Fruit fly (Drosophila melanogaster) whole organism, embryonic: Measurements from ENCODE around the gene Zaf1.

ENCODE experiments used
- CG10147 ChIP-seq: fragments of 200-800 bp; sonication (Bioruptor generic); optimal IDR thresholded peaks from 2 replicates; lab custom pipeline; 2019; ENCODE audit warnings: missing biosample characterization, mild to moderate bottlenecking, missing genetic modification characterization, moderate library complexity
- CG13287 ChIP-seq: fragments of 200-800 bp; sonication (Bioruptor generic); IDR thresholded peaks from 2 replicates; pipeline ENCODE4 v1.3.6; 2022; ENCODE audit warnings: missing biosample characterization, missing genetic modification characterization; ENCODE audit not compliant: partially characterized antibody
- CG14050 ChIP-seq: fragments of 200-800 bp; sonication (Bioruptor generic); IDR thresholded peaks from 3 replicates; pipeline ENCODE4 v1.3.6; 2022; ENCODE audit warnings: missing biosample characterization, missing genetic modification characterization
- CG18011 ChIP-seq: fragments of 200-800 bp; sonication (Bioruptor generic); optimal IDR thresholded peaks from 2 replicates; lab custom pipeline; 2017; ENCODE audit warnings: missing biosample characterization, missing genetic modification characterization, mild to moderate bottlenecking, moderate library complexity, missing genotype
- CG2199 ChIP-seq: fragments of 200-800 bp; sonication (Bioruptor generic); IDR thresholded peaks from 3 replicates; pipeline ENCODE4 v1.3.6; 2022; ENCODE audit warnings: missing biosample characterization, missing genetic modification characterization
- CG2202 ChIP-seq: fragments of 200-800 bp; sonication (Bioruptor generic); optimal IDR thresholded peaks from 2 replicates; lab custom pipeline; 2018; ENCODE audit warnings: missing biosample characterization, mild to moderate bottlenecking, missing genetic modification characterization
- CG3163 ChIP-seq: fragments of 200-800 bp; sonication (Bioruptor generic); optimal IDR thresholded peaks from 3 replicates; lab custom pipeline; 2016; ENCODE audit warnings: missing biosample characterization, missing genetic modification characterization
- CG6654 ChIP-seq: fragments of 200-800 bp; sonication (Bioruptor generic); optimal IDR thresholded peaks from 2 replicates; lab custom pipeline; 2017; ENCODE audit warnings: missing biosample characterization, mild to moderate bottlenecking, missing genetic modification characterization
- CG6683 ChIP-seq: fragments of 200-800 bp; sonication (Bioruptor generic); optimal IDR thresholded peaks from 2 replicates; lab custom pipeline; 2017; ENCODE audit warnings: missing biosample characterization, mild to moderate bottlenecking, missing genetic modification characterization, missing genetic modification reagents
- CG7839 ChIP-seq: fragments of 200-800 bp; sonication (Bioruptor generic); optimal IDR thresholded peaks from 3 replicates; lab custom pipeline; 2018; ENCODE audit warnings: missing biosample characterization, mild to moderate bottlenecking, missing genetic modification characterization, moderate library complexity
- CG7987 ChIP-seq: fragments of 200-800 bp; sonication (Bioruptor generic); optimal IDR thresholded peaks from 2 replicates; lab custom pipeline; 2018; ENCODE audit warnings: missing biosample characterization, mild to moderate bottlenecking, missing genetic modification characterization, moderate library complexity
- CG9932 ChIP-seq: fragments of 200-800 bp; sonication (Bioruptor generic); IDR thresholded peaks from 2 replicates; pipeline ENCODE4 v1.3.6; 2022; ENCODE audit warnings: missing biosample characterization, missing genetic modification characterization
- CHES-1-like ChIP-seq: fragments of 200-800 bp; sonication (Bioruptor generic); optimal IDR thresholded peaks from 2 replicates; lab custom pipeline; 2016; ENCODE audit warnings: missing biosample characterization, missing genetic modification characterization
- Camta ChIP-seq: fragments of 200-800 bp; sonication (Bioruptor generic); optimal IDR thresholded peaks from 2 replicates; lab custom pipeline; 2016; ENCODE audit warnings: missing biosample characterization, missing genetic modification characterization
- CoRest ChIP-seq: fragments of 200-800 bp; sonication (Bioruptor generic); optimal IDR thresholded peaks from 3 replicates; lab custom pipeline; 2018; ENCODE audit warnings: missing biosample characterization, mild to moderate bottlenecking, missing genetic modification characterization, moderate library complexity
- Dll ChIP-seq: fragments of 200-800 bp; sonication (Bioruptor generic); IDR thresholded peaks from 4 replicates; pipeline ENCODE4 v1.3.6; 2022; ENCODE audit warnings: missing biosample characterization, missing genetic modification characterization; ENCODE audit not compliant: partially characterized antibody
- Doc2 ChIP-seq: fragments of 200-800 bp; sonication (Bioruptor generic); IDR thresholded peaks from 2 replicates; pipeline ENCODE4 v1.3.6; 2022; ENCODE audit warnings: missing biosample characterization, missing genetic modification characterization
- Dref ChIP-seq: fragments of 200-800 bp; sonication (Bioruptor generic); IDR thresholded peaks from 2 replicates; pipeline ENCODE4 v1.3.6; 2022; ENCODE audit warnings: missing biosample characterization, missing genetic modification characterization
- Hmr ChIP-seq: fragments of 200-800 bp; sonication (Bioruptor generic); optimal IDR thresholded peaks from 3 replicates; lab custom pipeline; 2017; ENCODE audit warnings: mild to moderate bottlenecking, missing biosample characterization, missing genetic modification reagents, missing genetic modification characterization
- Lhr ChIP-seq: fragments of 200-800 bp; sonication (Bioruptor generic); optimal IDR thresholded peaks from 3 replicates; lab custom pipeline; 2017; ENCODE audit warnings: mild to moderate bottlenecking, missing biosample characterization, missing genetic modification reagents, missing genetic modification characterization
- NC2β ChIP-seq: fragments of 200-800 bp; sonication (Bioruptor generic); optimal IDR thresholded peaks from 2 replicates; lab custom pipeline; 2016; ENCODE audit warnings: missing biosample characterization, missing genetic modification characterization
- NFAT ChIP-seq: fragments of 200-800 bp; sonication (Bioruptor generic); IDR thresholded peaks from 2 replicates; pipeline ENCODE4 v1.3.6; 2022; ENCODE audit warnings: missing biosample characterization, missing genetic modification characterization
- NK7.1 ChIP-seq: fragments of 200-800 bp; sonication (Bioruptor generic); optimal IDR thresholded peaks from 3 replicates; lab custom pipeline; 2016; ENCODE audit warnings: missing biosample characterization, missing genetic modification characterization
- Sox102F ChIP-seq: fragments of 200-800 bp; sonication (Bioruptor generic); optimal IDR thresholded peaks from 2 replicates; lab custom pipeline; 2018; ENCODE audit warnings: missing biosample characterization, mild to moderate bottlenecking, missing genetic modification characterization, moderate library complexity
- Trl ChIP-seq, 3 experiments: fragments of >200 bp in 2 of 3; fragments of 200-800 bp in 1 of 3; sonication (Bioruptor generic) in 1 of 3; optimal IDR thresholded peaks; 2 replicates in 1 of 3; 3 replicates in 2 of 3; lab custom pipeline; 2016 to 2017; ENCODE audit warnings: missing biosample characterization in 1 of 3, missing genetic modification characterization in 1 of 3
- bcd ChIP-seq: fragments of 200-800 bp; sonication (Bioruptor generic); optimal IDR thresholded peaks from 2 replicates; lab custom pipeline; 2017; ENCODE audit warnings: missing biosample characterization, mild to moderate bottlenecking, missing genetic modification characterization
- bsh ChIP-seq, 2 experiments: fragments of 200-800 bp; sonication (Bioruptor generic); optimal IDR thresholded peaks; 2 replicates each; lab custom pipeline; 2017 to 2018; ENCODE audit warnings: mild to moderate bottlenecking in 2 of 2, missing biosample characterization in 2 of 2, missing genetic modification characterization in 2 of 2, moderate library complexity in 1 of 2
- crol ChIP-seq: fragments of 200-800 bp; sonication (Bioruptor generic); IDR thresholded peaks from 2 replicates; pipeline ENCODE4 v1.3.6; 2022; ENCODE audit warnings: missing biosample characterization, missing genetic modification characterization
- cwo ChIP-seq: fragments of 200-800 bp; sonication (Bioruptor generic); optimal IDR thresholded peaks from 3 replicates; lab custom pipeline; 2017; ENCODE audit warnings: missing biosample characterization, missing genetic modification characterization, mild to moderate bottlenecking, moderate library complexity, missing genetic modification reagents
- ems ChIP-seq: fragments of 200-800 bp; sonication (Bioruptor generic); optimal IDR thresholded peaks from 3 replicates; lab custom pipeline; 2016; ENCODE audit warnings: missing biosample characterization, missing genetic modification characterization
- fd102C ChIP-seq: fragments of 200-800 bp; sonication (Bioruptor generic); optimal IDR thresholded peaks from 2 replicates; lab custom pipeline; 2018; ENCODE audit warnings: missing biosample characterization, mild to moderate bottlenecking, missing genetic modification characterization, moderate library complexity
- jumu ChIP-seq: fragments of 200-800 bp; sonication (Bioruptor generic); optimal IDR thresholded peaks from 3 replicates; lab custom pipeline; 2016; ENCODE audit warnings: missing biosample characterization, missing genetic modification characterization
- klu ChIP-seq: fragments of 200-800 bp; sonication (Bioruptor generic); IDR thresholded peaks from 2 replicates; pipeline ENCODE4 v1.3.6; 2022; ENCODE audit warnings: missing biosample characterization, missing genetic modification characterization
- lbe ChIP-seq: fragments of 200-800 bp; sonication (Bioruptor generic); optimal IDR thresholded peaks from 2 replicates; lab custom pipeline; 2016; ENCODE audit warnings: missing biosample characterization, mild to moderate bottlenecking, missing genetic modification characterization
- lilli ChIP-seq: fragments of 200-800 bp; sonication (Bioruptor generic); optimal IDR thresholded peaks from 3 replicates; lab custom pipeline; 2016; ENCODE audit warnings: missing biosample characterization, missing genetic modification characterization
- mam ChIP-seq: fragments of 200-800 bp; sonication (Bioruptor generic); optimal IDR thresholded peaks from 3 replicates; lab custom pipeline; 2016; ENCODE audit warnings: missing biosample characterization, missing genetic modification characterization
- nau ChIP-seq: fragments of 200-800 bp; sonication (Bioruptor generic); optimal IDR thresholded peaks from 3 replicates; lab custom pipeline; 2017; ENCODE audit warnings: missing biosample characterization, mild to moderate bottlenecking, missing genetic modification characterization, missing genetic modification reagents
- nom ChIP-seq: fragments of 200-800 bp; sonication (Bioruptor generic); optimal IDR thresholded peaks from 2 replicates; lab custom pipeline; 2017; ENCODE audit warnings: missing biosample characterization, missing genetic modification characterization, mild to moderate bottlenecking, moderate library complexity, missing genetic modification reagents
- peb ChIP-seq: fragments of 200-800 bp; sonication (Bioruptor generic); IDR thresholded peaks from 2 replicates; pipeline ENCODE4 v1.3.6; 2022; ENCODE audit warnings: missing biosample characterization, missing genetic modification characterization
- ro ChIP-seq: fragments of 200-800 bp; sonication (Bioruptor generic); IDR thresholded peaks from 2 replicates; pipeline ENCODE4 v1.3.6; 2022; ENCODE audit warnings: missing biosample characterization, missing genetic modification characterization
- scrt ChIP-seq: fragments of 200-800 bp; sonication (Bioruptor generic); optimal IDR thresholded peaks from 2 replicates; lab custom pipeline; 2018; ENCODE audit warnings: missing biosample characterization, mild to moderate bottlenecking, missing genetic modification characterization, moderate library complexity
- sd ChIP-seq: fragments of 200-800 bp; sonication (Bioruptor generic); optimal IDR thresholded peaks from 3 replicates; lab custom pipeline; 2018; ENCODE audit warnings: missing biosample characterization, mild to moderate bottlenecking, missing genetic modification characterization, moderate library complexity
- sima ChIP-seq: fragments of 200-800 bp; sonication (Bioruptor generic); optimal IDR thresholded peaks from 2 replicates; lab custom pipeline; 2016; ENCODE audit warnings: missing biosample characterization, missing genetic modification characterization
- sisA ChIP-seq: fragments of 200-800 bp; sonication (Bioruptor generic); IDR thresholded peaks from 2 replicates; pipeline ENCODE4 v1.3.6; 2022; ENCODE audit warnings: missing biosample characterization, missing genetic modification characterization
- slbo ChIP-seq: fragments of 200-800 bp; sonication (Bioruptor generic); IDR thresholded peaks from 2 replicates; pipeline ENCODE4 v1.3.6; 2022; ENCODE audit warnings: missing biosample characterization, missing genetic modification characterization
- sna ChIP-seq: fragments of 200-800 bp; sonication (Bioruptor generic); IDR thresholded peaks from 2 replicates; pipeline ENCODE4 v1.3.6; 2022; ENCODE audit warnings: missing biosample characterization, missing genetic modification characterization; ENCODE audit not compliant: partially characterized antibody
- sob ChIP-seq: fragments of 200-800 bp; sonication (Bioruptor generic); IDR thresholded peaks from 2 replicates; pipeline ENCODE4 v1.3.6; 2022; ENCODE audit warnings: missing biosample characterization, missing genetic modification characterization
- tin ChIP-seq: fragments of 200-800 bp; sonication (Bioruptor generic); optimal IDR thresholded peaks from 3 replicates; lab custom pipeline; 2016; ENCODE audit warnings: missing biosample characterization, missing genetic modification characterization
- twi ChIP-seq: fragments of 200-800 bp; optimal IDR thresholded peaks from 2 replicates; lab custom pipeline; 2019; ENCODE audit warnings: missing biosample characterization, mild to moderate bottlenecking, missing genetic modification characterization, moderate library complexity

Gene Zaf1

dm6 chr3R:11646826-11647225 lies 21.4 kb upstream of the Zaf1 start (continued):
- no peak for TF ChIP-seq peb (GFP tag; lab: Robert Waterston, UW)
- TF ChIP-seq tin (GFP tag; lab: Kevin White, UChicago), result no peak
- no peak for TF ChIP-seq scrt (GFP tag; lab: Kevin White, UChicago)
- 0 out of 3 replicates have a peak, but pooled peaks have one; percentile 42 for TF ChIP-seq CG2199 (GFP tag; lab: Robert Waterston, UW)
- TF ChIP-seq Lhr, result no peak
- TF ChIP-seq sisA (GFP tag; lab: Robert Waterston, UW), result no peak
- peak; percentile 20; the same call in 1 of the 2 replicates for TF ChIP-seq CG13287 (GFP tag; lab: Robert Waterston, UW)
- TF ChIP-seq Trl (optimal IDR thresholded peaks at IDR 0.05; lab: Kevin White, UChicago), result peak in 1 of 2 experiments; percentile 34
- TF ChIP-seq Trl (GFP tag; optimal IDR thresholded peaks at IDR 0.05; lab: Kevin White, UChicago), result no peak
- TF ChIP-seq CG10147, result no peak
- TF ChIP-seq CG6654 (GFP tag; lab: Kevin White, UChicago), result no peak
- TF ChIP-seq CG2202, result no peak
- TF ChIP-seq nom (GFP tag; lab: Kevin White, UChicago), result peak; percentile 98
- no peak for TF ChIP-seq ems (GFP tag; lab: Kevin White, UChicago)
- no peak for TF ChIP-seq Camta (GFP tag; lab: Kevin White, UChicago)
- TF ChIP-seq CG18011 (GFP tag; lab: Kevin White, UChicago), result no peak
- TF ChIP-seq ro, result no peak
- TF ChIP-seq bsh (GFP tag; optimal IDR thresholded peaks at IDR 0.05; lab: Kevin White, UChicago), result peak in 1 of 2 experiments; percentile 73
- TF ChIP-seq Dll, result no peak
- peak; percentile 71 for TF ChIP-seq CG3163 (GFP tag; lab: Kevin White, UChicago)
- no peak for TF ChIP-seq NFAT (GFP tag; lab: Robert Waterston, UW)
- TF ChIP-seq CoRest (tag; lab: Kevin White, UChicago), result no peak
- no peak for TF ChIP-seq CG14050 (GFP tag; lab: Robert Waterston, UW)

- TF ChIP-seq twi (tag; lab: Kevin White, UChicago) (no peak), NC2β (GFP tag; lab: Kevin White, UChicago) (no peak), lilli (peak; percentile 25), sna (GFP tag; lab: Robert Waterston, UW) (no peak), CHES-1-like (no peak), CG7987 (GFP tag; lab: Kevin White, UChicago) (no peak), NK7.1 (no peak), Sox102F (GFP tag; lab: Kevin White, UChicago) (no peak), nau (no peak), cwo (GFP tag; lab: Kevin White, UChicago) (no peak), fd102C (GFP tag; lab: Kevin White, UChicago) (no peak), lbe (peak; percentile 10), slbo (peak; percentile 33; the same call in 1 of the 2 replicates), CG6683 (GFP tag; lab: Kevin White, UChicago) (no peak), CG9932 (GFP tag; lab: Robert Waterston, UW) (peak; percentile 38; the same call in 1 of the 2 replicates), Doc2 (GFP tag; lab: Robert Waterston, UW) (no peak), sob (0 out of 2 replicates have a peak, but pooled peaks have one; percentile 36), bcd (GFP tag; lab: Kevin White, UChicago) (no peak), CG7839 (tag; lab: Kevin White, UChicago) (no peak), mam (peak; percentile 5), scrt (GFP tag; lab: Kevin White, UChicago) (no peak), crol (GFP tag; lab: Robert Waterston, UW) (no peak), Dref (GFP tag; lab: Robert Waterston, UW) (no peak), jumu (GFP tag; lab: Kevin White, UChicago) (no peak), klu (GFP tag; lab: Robert Waterston, UW) (0 out of 2 replicates have a peak, but pooled peaks have one; percentile 8), sima (no peak), Hmr (GFP tag; lab: Kevin White, UChicago) (no peak), sd (tag; lab: Kevin White, UChicago) (peak; percentile 72)
Observed at dm6 chr3R:11639946-11640588, 14.6 kb upstream of the Zaf1 start.
